Worm (Caenorhabditis elegans) whole organism, mixed stage, embryonic: ENCODE measurements around the gene glp-1.

Experiments
- ces-1 ChIP-seq: fragments of 150-350 bp; optimal IDR thresholded peaks from 2 replicates; lab custom pipeline; 2014; ENCODE audit warnings: missing biosample characterization, missing genetic modification reagents, missing genetic modification characterization
- elt-3 ChIP-seq: fragments of 150-350 bp; optimal IDR thresholded peaks from 2 replicates; lab custom pipeline; 2014; ENCODE audit warnings: missing biosample characterization, missing genetic modification characterization
- lin-13 ChIP-seq: fragments of 150-350 bp; optimal IDR thresholded peaks from 2 replicates; lab custom pipeline; 2014; ENCODE audit warnings: missing biosample characterization, missing genetic modification characterization
- lsy-2 ChIP-seq: fragments of 150-350 bp; optimal IDR thresholded peaks from 2 replicates; lab custom pipeline; 2014; ENCODE audit warnings: missing biosample characterization, missing genetic modification characterization
- mab-5 ChIP-seq: fragments of 150-350 bp; optimal IDR thresholded peaks from 2 replicates; lab custom pipeline; 2014; ENCODE audit warnings: missing biosample characterization, missing genetic modification characterization
- mep-1 ChIP-seq: fragments of 150-350 bp; optimal IDR thresholded peaks from 2 replicates; lab custom pipeline; 2017; ENCODE audit warnings: missing biosample characterization, missing genetic modification reagents, missing genetic modification characterization, inconsistent platforms
- nhr-12 ChIP-seq: fragments of 150-350 bp; optimal IDR thresholded peaks from 2 replicates; lab custom pipeline; 2014; ENCODE audit warnings: missing biosample characterization, missing genetic modification characterization
- nhr-28 ChIP-seq: fragments of 150-350 bp; optimal IDR thresholded peaks from 2 replicates; lab custom pipeline; 2014; ENCODE audit warnings: missing biosample characterization, missing genetic modification characterization
- pha-4 ChIP-seq: fragments of 150-350 bp; optimal IDR thresholded peaks from 2 replicates; lab custom pipeline; 2018; ENCODE audit warnings: missing biosample characterization, missing genetic modification reagents, missing genetic modification characterization
- sem-2 ChIP-seq: fragments of 200-800 bp; sonication (Bioruptor generic); optimal IDR thresholded peaks from 2 replicates; lab custom pipeline; 2018; ENCODE audit warnings: mild to moderate bottlenecking, missing genetic modification characterization, missing compliant biosample characterization
- snpc-4 ChIP-seq: fragments of 150-350 bp; optimal IDR thresholded peaks from 2 replicates; lab custom pipeline; 2014; ENCODE audit warnings: missing biosample characterization, missing genetic modification characterization
- unc-39 ChIP-seq: fragments of 150-350 bp; optimal IDR thresholded peaks from 2 replicates; lab custom pipeline; 2014; ENCODE audit warnings: missing biosample characterization, missing genetic modification characterization
- unc-62 ChIP-seq: fragments of 150-350 bp; optimal IDR thresholded peaks from 2 replicates; lab custom pipeline; 2014; ENCODE audit warnings: missing biosample characterization, missing genetic modification reagents, missing genetic modification characterization
- zip-8 ChIP-seq: fragments of 150-350 bp; optimal IDR thresholded peaks from 2 replicates; lab custom pipeline; 2014; ENCODE audit warnings: missing biosample characterization, missing genetic modification characterization

ce11 chrIII:9143911-9144310 is 51.9 kb downstream of the glp-1 start, which contains the start of gene ZK512.11:
- TF ChIP-seq unc-62 (GFP tag; lab: Kevin White, UChicago) (no peak), unc-39 (tag; lab: Kevin White, UChicago) (no peak), pha-4 (tag; lab: Kevin White, UChicago) (no peak), ces-1 (GFP tag; lab: Kevin White, UChicago) (peak; percentile 74), sem-2 (GFP tag; lab: Kevin White, UChicago) (no peak), mep-1 (tag; lab: Kevin White, UChicago) (no peak), nhr-28 (tag; lab: Kevin White, UChicago) (no peak), elt-3 (tag; lab: Kevin White, UChicago) (no peak), lsy-2 (tag; lab: Kevin White, UChicago) (no peak), mab-5 (tag; lab: Kevin White, UChicago) (no peak), snpc-4 (tag; lab: Kevin White, UChicago) (no peak), nhr-12 (tag; lab: Kevin White, UChicago) (no peak), zip-8 (tag; lab: Kevin White, UChicago) (no peak), lin-13 (tag; lab: Kevin White, UChicago) (no peak)
